Worm (Caenorhabditis elegans) whole organism, L1 larva: ENCODE measurements around the gene fbxc-25.

Experiments
- C04F5.9 ChIP-seq: sonication (generic microtip); optimal IDR thresholded peaks from 2 replicates; lab custom pipeline; 2016; ENCODE audit warnings: missing genetic modification characterization, missing compliant biosample characterization
- C34B4.2 ChIP-seq: sonication (generic microtip); optimal IDR thresholded peaks from 2 replicates; lab custom pipeline; 2017; ENCODE audit warnings: mild to moderate bottlenecking, missing genetic modification characterization, missing compliant biosample characterization
- Y116A8C.19 ChIP-seq: sonication (generic microtip); optimal IDR thresholded peaks from 2 replicates; lab custom pipeline; 2016; ENCODE audit warnings: missing compliant biosample characterization, missing genetic modification characterization, borderline replicate concordance
- alr-1 ChIP-seq: fragments of 200-800 bp; sonication (Bioruptor generic); optimal IDR thresholded peaks from 2 replicates; lab custom pipeline; 2018; ENCODE audit warnings: borderline replicate concordance, mild to moderate bottlenecking, missing genetic modification characterization, missing compliant biosample characterization
- aly-2 ChIP-seq: fragments of 150-350 bp; optimal IDR thresholded peaks from 2 replicates; lab custom pipeline; 2014; ENCODE audit warnings: missing biosample characterization, missing genetic modification characterization
- ceh-82 ChIP-seq, 3 experiments: fragments of 150-350 bp in 1 of 3; sonication (generic microtip) in 2 of 3; optimal IDR thresholded peaks; 2 replicates each; lab custom pipeline; 2014 to 2017; ENCODE audit warnings: missing biosample characterization in 3 of 3, missing genetic modification characterization in 3 of 3
- ceh-88 ChIP-seq: fragments of 200-800 bp; sonication (Bioruptor generic); IDR thresholded peaks from 2 replicates; pipeline ENCODE4 v1.3.6; 2022; ENCODE audit warnings: missing genetic modification characterization, missing compliant biosample characterization
- ceh-90 ChIP-seq: sonication (generic microtip); optimal IDR thresholded peaks from 2 replicates; lab custom pipeline; 2016; ENCODE audit warnings: missing genetic modification characterization, missing compliant biosample characterization
- dpl-1 ChIP-seq, 3 experiments: fragments of 150-350 bp in 2 of 3; sonication (generic microtip) in 1 of 3; optimal IDR thresholded peaks; 2 replicates each; lab custom pipeline; 2014 to 2017; ENCODE audit warnings: missing biosample characterization in 3 of 3, missing genetic modification characterization in 3 of 3, missing genetic modification reagents in 3 of 3
- efl-1 ChIP-seq, 4 experiments: fragments of 150-350 bp; optimal IDR thresholded peaks in 3 of 4; peaks in 1 of 4; 1 replicate in 1 of 4; 2 replicates in 3 of 4; lab custom pipeline; 2014; ENCODE audit warnings: missing biosample characterization in 2 of 4, missing genetic modification characterization in 2 of 4, missing genetic modification reagents in 2 of 4
- efl-3 ChIP-seq: fragments of 200-800 bp; sonication (Bioruptor generic); optimal IDR thresholded peaks from 2 replicates; lab custom pipeline; 2018; ENCODE audit warnings: mild to moderate bottlenecking, missing genetic modification characterization, missing compliant biosample characterization
- egl-13 ChIP-seq: sonication (generic microtip); optimal IDR thresholded peaks from 2 replicates; lab custom pipeline; 2016; ENCODE audit warnings: missing genotype, missing genetic modification reagents, missing genetic modification characterization, missing compliant biosample characterization
- elt-2 ChIP-seq: sonication (generic microtip); optimal IDR thresholded peaks from 2 replicates; lab custom pipeline; 2016; ENCODE audit warnings: missing genetic modification characterization, mild to moderate bottlenecking, inconsistent platforms, missing compliant biosample characterization, missing genetic modification reagents
- fkh-10 ChIP-seq: sonication (generic microtip); optimal IDR thresholded peaks from 2 replicates; lab custom pipeline; 2017; ENCODE audit warnings: missing biosample characterization, missing genetic modification reagents, missing genetic modification characterization
- fkh-4 ChIP-seq: sonication (generic microtip); optimal IDR thresholded peaks from 2 replicates; lab custom pipeline; 2016; ENCODE audit warnings: missing compliant biosample characterization, missing genetic modification characterization, borderline replicate concordance
- fkh-8 ChIP-seq: sonication (generic microtip); optimal IDR thresholded peaks from 2 replicates; lab custom pipeline; 2016; ENCODE audit warnings: mild to moderate bottlenecking, missing genetic modification characterization, missing compliant biosample characterization
- hlh-17 ChIP-seq: fragments of 200-800 bp; sonication (Bioruptor generic); optimal IDR thresholded peaks from 2 replicates; lab custom pipeline; 2018; ENCODE audit warnings: missing genetic modification characterization, mild to moderate bottlenecking, missing compliant biosample characterization, moderate library complexity, borderline replicate concordance
- hpl-2 ChIP-seq: fragments of 150-350 bp; optimal IDR thresholded peaks from 2 replicates; lab custom pipeline; 2014; ENCODE audit warnings: missing biosample characterization, missing genetic modification reagents, missing genetic modification characterization
- isw-1 ChIP-seq: fragments of 200-800 bp; sonication (Bioruptor generic); IDR thresholded peaks from 2 replicates; pipeline ENCODE4 v1.3.6; 2022; ENCODE audit warnings: missing genetic modification characterization, missing compliant biosample characterization
- lin-14 ChIP-seq: fragments of 200-800 bp; sonication (Bioruptor generic); optimal IDR thresholded peaks from 2 replicates; lab custom pipeline; 2018; ENCODE audit warnings: mild to moderate bottlenecking, missing genetic modification characterization, moderate library complexity, missing compliant biosample characterization
- lin-35 ChIP-seq, 2 experiments: fragments of 150-350 bp; optimal IDR thresholded peaks; 2 replicates each; lab custom pipeline; 2014; ENCODE audit warnings: missing biosample characterization in 2 of 2, missing genetic modification characterization in 2 of 2, missing genetic modification reagents in 2 of 2
- lin-39 ChIP-seq: fragments of 150-350 bp; optimal IDR thresholded peaks from 2 replicates; lab custom pipeline; 2014; ENCODE audit warnings: missing biosample characterization, missing genetic modification reagents, missing genetic modification characterization
- mef-2 ChIP-seq: fragments of 150-350 bp; optimal IDR thresholded peaks from 2 replicates; lab custom pipeline; 2014; ENCODE audit warnings: missing biosample characterization, missing genetic modification characterization
- nhr-11 ChIP-seq: fragments of 150-350 bp; optimal IDR thresholded peaks from 2 replicates; lab custom pipeline; 2014; ENCODE audit warnings: missing biosample characterization, missing genetic modification characterization
- nhr-12 ChIP-seq: sonication (generic microtip); optimal IDR thresholded peaks from 2 replicates; lab custom pipeline; 2017; ENCODE audit warnings: missing biosample characterization, missing genetic modification characterization
- nhr-20 ChIP-seq: sonication (generic microtip); optimal IDR thresholded peaks from 2 replicates; lab custom pipeline; 2016; ENCODE audit warnings: mild to moderate bottlenecking, missing genetic modification characterization, missing compliant biosample characterization
- nhr-71 ChIP-seq: sonication (generic microtip); optimal IDR thresholded peaks from 2 replicates; lab custom pipeline; 2016; ENCODE audit warnings: mild to moderate bottlenecking, missing genetic modification characterization, moderate library complexity, missing compliant biosample characterization
- nhr-77 ChIP-seq: fragments of 150-350 bp; optimal IDR thresholded peaks from 2 replicates; lab custom pipeline; 2014; ENCODE audit warnings: missing biosample characterization, missing genetic modification characterization
- nhr-84 ChIP-seq: sonication (generic microtip); optimal IDR thresholded peaks from 2 replicates; lab custom pipeline; 2017; ENCODE audit warnings: missing biosample characterization, missing genetic modification characterization
- nhr-85 ChIP-seq: sonication (generic microtip); peaks from one replicate; lab custom pipeline; 2016; ENCODE audit warnings: missing genetic modification characterization, inconsistent platforms, missing compliant biosample characterization
- nhr-90 ChIP-seq: sonication (generic microtip); optimal IDR thresholded peaks from 2 replicates; lab custom pipeline; 2016; ENCODE audit warnings: mild to moderate bottlenecking, missing genetic modification characterization, missing compliant biosample characterization; ENCODE audit not compliant: poor library complexity
- pag-3 ChIP-seq: sonication (generic microtip); optimal IDR thresholded peaks from 2 replicates; lab custom pipeline; 2017; ENCODE audit warnings: missing genetic modification characterization, mild to moderate bottlenecking, missing compliant biosample characterization, antibody characterized with exemption, borderline replicate concordance; ENCODE audit not compliant: insufficient read depth
- pax-3 ChIP-seq: fragments of 200-800 bp; sonication (Bioruptor generic); optimal IDR thresholded peaks from 2 replicates; lab custom pipeline; 2018; ENCODE audit warnings: mild to moderate bottlenecking, missing genetic modification characterization, moderate library complexity, missing compliant biosample characterization
- rnt-1 ChIP-seq: sonication (generic microtip); optimal IDR thresholded peaks from 2 replicates; lab custom pipeline; 2016; ENCODE audit warnings: mild to moderate bottlenecking, missing genetic modification characterization, moderate library complexity, missing compliant biosample characterization
- skn-1 ChIP-seq: fragments of 150-350 bp; optimal IDR thresholded peaks from 2 replicates; lab custom pipeline; 2014; ENCODE audit warnings: missing biosample characterization, missing genetic modification characterization
- snu-23 ChIP-seq: sonication (generic microtip); optimal IDR thresholded peaks from 2 replicates; lab custom pipeline; 2016; ENCODE audit warnings: missing genetic modification characterization, missing compliant biosample characterization
- sox-4 ChIP-seq: sonication (generic microtip); optimal IDR thresholded peaks from 2 replicates; lab custom pipeline; 2016; ENCODE audit warnings: missing genetic modification characterization, missing compliant biosample characterization
- sup-37 ChIP-seq: fragments of 200-800 bp; sonication (Bioruptor generic); optimal IDR thresholded peaks from 2 replicates; lab custom pipeline; 2018; ENCODE audit warnings: mild to moderate bottlenecking, missing genetic modification characterization, missing compliant biosample characterization
- tbx-2 ChIP-seq: sonication (generic microtip); optimal IDR thresholded peaks from 2 replicates; lab custom pipeline; 2016; ENCODE audit warnings: missing genetic modification characterization, missing compliant biosample characterization
- tlp-1 ChIP-seq: fragments of 150-350 bp; optimal IDR thresholded peaks from 2 replicates; lab custom pipeline; 2014; ENCODE audit warnings: missing biosample characterization, missing genetic modification characterization
- unc-130 ChIP-seq: fragments of 150-350 bp; optimal IDR thresholded peaks from 2 replicates; lab custom pipeline; 2017; ENCODE audit warnings: missing biosample characterization, missing genetic modification characterization, inconsistent platforms
- unc-62 ChIP-seq: fragments of 150-350 bp; optimal IDR thresholded peaks from 2 replicates; lab custom pipeline; 2014; ENCODE audit warnings: missing biosample characterization, missing genetic modification reagents, missing genetic modification characterization
- zag-1 ChIP-seq: fragments of 150-350 bp; optimal IDR thresholded peaks from 2 replicates; lab custom pipeline; 2014; ENCODE audit warnings: missing biosample characterization, missing genetic modification characterization
- ztf-11 ChIP-seq, 2 experiments: sonication (generic microtip); optimal IDR thresholded peaks; 2 replicates each; lab custom pipeline; 2016 to 2017; ENCODE audit warnings: missing genetic modification characterization in 2 of 2, missing biosample characterization in 1 of 2, missing compliant biosample characterization in 1 of 2

fbxc-25 gene

ce11 chrII:2340974-2341373 is 44.9 kb upstream of the fbxc-25 start (continued):
- TF ChIP-seq Y116A8C.19 (tag; lab: Kevin White, UChicago) (no peak), nhr-84 (no peak), rnt-1 (tag; lab: Kevin White, UChicago) (peak; percentile 78), elt-2 (tag; lab: Kevin White, UChicago) (no peak), snu-23 (peak; percentile 6), unc-62 (GFP tag; lab: Kevin White, UChicago) (no peak), nhr-90 (tag; lab: Kevin White, UChicago) (no peak), C34B4.2 (tag; lab: Kevin White, UChicago) (no peak), nhr-12 (tag; lab: Kevin White, UChicago) (no peak), nhr-85 (tag; lab: Kevin White, UChicago) (no peak), sup-37 (GFP tag; lab: Kevin White, UChicago) (no peak), tbx-2 (tag; lab: Kevin White, UChicago) (no peak), lin-39 (tag; lab: Kevin White, UChicago) (no peak), nhr-71 (tag; lab: Kevin White, UChicago) (no peak), egl-13 (tag; lab: Kevin White, UChicago) (no peak), ztf-11 (tag; optimal IDR thresholded peaks at IDR 0.05; lab: Kevin White, UChicago) (no peak), zag-1 (tag; lab: Kevin White, UChicago) (no peak), sox-4 (tag; lab: Kevin White, UChicago) (no peak)

ce11 chrII:2336177-2336576 is 40.1 kb upstream of the fbxc-25 start:
- TF ChIP-seq mef-2 (no peak), aly-2 (no peak), unc-130 (tag; lab: Kevin White, UChicago) (no peak), ceh-82 (tag; optimal IDR thresholded peaks at IDR 0.05; lab: Kevin White, UChicago) (no peak)

- TF ChIP-seq skn-1 (tag; lab: Kevin White, UChicago) (no peak), Y116A8C.19 (tag; lab: Kevin White, UChicago) (no peak), ceh-90 (tag; lab: Kevin White, UChicago) (no peak), fkh-4 (no peak), pag-3 (tag; lab: Kevin White, UChicago) (no peak), mef-2 (no peak), tbx-2 (tag; lab: Kevin White, UChicago) (no peak), nhr-71 (tag; lab: Kevin White, UChicago) (peak; percentile 9), lin-35 (GFP tag; optimal IDR thresholded peaks at IDR 0.05; lab: Kevin White, UChicago) (peak in 1 of 2 experiments; percentile 20), efl-3 (no peak), lin-14 (no peak), nhr-77 (no peak), hlh-17 (GFP tag; lab: Kevin White, UChicago) (no peak), elt-2 (tag; lab: Kevin White, UChicago) (peak; percentile 73), efl-1 (optimal IDR thresholded peaks at IDR 0.05; lab: Kevin White, UChicago) (no peak), efl-1 (GFP tag; optimal IDR thresholded peaks at IDR 0.05 in 1 of 2; lab: Kevin White, UChicago) (peak in 1 of 2 experiments; percentile 71), alr-1 (tag; lab: Kevin White, UChicago) (no peak), fkh-10 (GFP tag; lab: Kevin White, UChicago) (no peak), sup-37 (GFP tag; lab: Kevin White, UChicago) (no peak), nhr-11 (tag; lab: Kevin White, UChicago) (no peak), tlp-1 (tag; lab: Kevin White, UChicago) (no peak), ceh-88 (no peak), C04F5.9 (tag; lab: Kevin White, UChicago) (no peak), isw-1 (no peak), dpl-1 (GFP tag; optimal IDR thresholded peaks at IDR 0.05; lab: Kevin White, UChicago) (no peak), fkh-8 (tag; lab: Kevin White, UChicago) (no peak), unc-130 (tag; lab: Kevin White, UChicago) (no peak), nhr-20 (peak; percentile 30), hpl-2 (GFP tag; lab: Kevin White, UChicago) (no peak), nhr-84 (no peak), pax-3 (tag; lab: Kevin White, UChicago) (no peak)
- TF ChIP-seq, all 84 proteins: peak for 5
These were observed 39.5 kb upstream of the fbxc-25 start, which contains the start of gene F43C11.7 for ce11 chrII:2335572-2335971. Gene F43C11.7, plus strand, starts transcription at chrII:2335897.
